Fruit fly (Drosophila melanogaster) whole organism, embryonic: ENCODE data around the gene Lnk.
A peak's percentile ranks its signal among the peaks of the same experiment; 100 is the strongest.

ENCODE experiments used
- Ada2b ChIP-seq: fragments of 200-800 bp; sonication (Bioruptor generic); IDR thresholded peaks from 2 replicates; pipeline ENCODE4 v1.3.6; 2022; ENCODE audit warnings: missing biosample characterization, missing genetic modification characterization
- Atf6 ChIP-seq: fragments of 200-800 bp; sonication (Bioruptor generic); IDR thresholded peaks from 2 replicates; pipeline ENCODE4 v1.3.6; 2022; ENCODE audit warnings: missing biosample characterization, missing genetic modification characterization
- CG11085 ChIP-seq: fragments of 200-800 bp; sonication (Bioruptor generic); IDR thresholded peaks from 2 replicates; pipeline ENCODE4 v1.3.6; 2022; ENCODE audit warnings: missing biosample characterization, missing genetic modification characterization
- CG1233 ChIP-seq: fragments of 200-800 bp; sonication (Bioruptor generic); optimal IDR thresholded peaks from 4 replicates; lab custom pipeline; 2018; ENCODE audit warnings: missing biosample characterization, mild to moderate bottlenecking, missing genetic modification characterization
- CG12391 ChIP-seq: fragments of 200-800 bp; sonication (Bioruptor generic); optimal IDR thresholded peaks from 3 replicates; lab custom pipeline; 2018; ENCODE audit warnings: missing biosample characterization, mild to moderate bottlenecking, missing genetic modification characterization, moderate library complexity
- CG13287 ChIP-seq: fragments of 200-800 bp; sonication (Bioruptor generic); IDR thresholded peaks from 2 replicates; pipeline ENCODE4 v1.3.6; 2022; ENCODE audit warnings: missing biosample characterization, missing genetic modification characterization; ENCODE audit not compliant: partially characterized antibody
- CG14014 ChIP-seq: fragments of 200-800 bp; sonication (Bioruptor generic); IDR thresholded peaks from 2 replicates; pipeline ENCODE4 v1.3.6; 2022; ENCODE audit warnings: missing biosample characterization, missing genetic modification characterization
- CG17568 ChIP-seq: fragments of 200-800 bp; sonication (Bioruptor generic); optimal IDR thresholded peaks from 2 replicates; lab custom pipeline; 2018; ENCODE audit warnings: missing biosample characterization, mild to moderate bottlenecking, missing genetic modification characterization, moderate library complexity
- CG2202 ChIP-seq: fragments of 200-800 bp; sonication (Bioruptor generic); optimal IDR thresholded peaks from 2 replicates; lab custom pipeline; 2018; ENCODE audit warnings: missing biosample characterization, mild to moderate bottlenecking, missing genetic modification characterization
- CG31224 ChIP-seq: fragments of 200-800 bp; sonication (Bioruptor generic); IDR thresholded peaks from 2 replicates; pipeline ENCODE4 v1.3.6; 2022; ENCODE audit warnings: missing biosample characterization, missing genetic modification characterization
- CG32532 ChIP-seq: fragments of 200-800 bp; sonication (Bioruptor generic); IDR thresholded peaks from 2 replicates; pipeline ENCODE4 v1.3.6; 2022; ENCODE audit warnings: missing biosample characterization, missing genetic modification characterization
- CG34422 ChIP-seq: fragments of 200-800 bp; sonication (Bioruptor generic); IDR thresholded peaks from 3 replicates; pipeline ENCODE4 v1.3.6; 2022; ENCODE audit warnings: missing biosample characterization, missing genetic modification characterization
- CG3995 ChIP-seq: fragments of 200-800 bp; sonication (Bioruptor generic); optimal IDR thresholded peaks from 3 replicates; lab custom pipeline; 2016; ENCODE audit warnings: missing biosample characterization, missing genetic modification characterization
- CG4730 ChIP-seq: fragments of 200-800 bp; sonication (Bioruptor generic); IDR thresholded peaks from 2 replicates; pipeline ENCODE4 v1.3.6; 2022; ENCODE audit warnings: missing biosample characterization, missing genetic modification characterization
- CG4854 ChIP-seq: fragments of 200-800 bp; sonication (Bioruptor generic); optimal IDR thresholded peaks from 2 replicates; lab custom pipeline; 2016; ENCODE audit warnings: missing biosample characterization, missing genetic modification characterization, inconsistent platforms
- CG6654 ChIP-seq: fragments of 200-800 bp; sonication (Bioruptor generic); optimal IDR thresholded peaks from 2 replicates; lab custom pipeline; 2017; ENCODE audit warnings: missing biosample characterization, mild to moderate bottlenecking, missing genetic modification characterization
- CG8089 ChIP-seq: fragments of 200-800 bp; sonication (Bioruptor generic); optimal IDR thresholded peaks from 3 replicates; lab custom pipeline; 2016; ENCODE audit warnings: missing biosample characterization, missing genetic modification characterization
- Camta ChIP-seq: fragments of 200-800 bp; sonication (Bioruptor generic); optimal IDR thresholded peaks from 2 replicates; lab custom pipeline; 2016; ENCODE audit warnings: missing biosample characterization, missing genetic modification characterization
- Doc3 ChIP-seq: fragments of 200-800 bp; sonication (Bioruptor generic); IDR thresholded peaks from 3 replicates; pipeline ENCODE4 v1.3.6; 2022; ENCODE audit warnings: missing biosample characterization, missing genetic modification characterization; ENCODE audit not compliant: partially characterized antibody
- Ets65A ChIP-seq: fragments of 200-800 bp; sonication (Bioruptor generic); peaks from one replicate; lab custom pipeline; 2016; ENCODE audit warnings: missing biosample characterization, missing genetic modification characterization
- Gug ChIP-seq: fragments of 200-800 bp; sonication (Bioruptor generic); IDR thresholded peaks from 4 replicates; pipeline ENCODE4 v1.3.6; 2022; ENCODE audit warnings: missing biosample characterization, missing genetic modification characterization
- Hmr ChIP-seq: fragments of 200-800 bp; sonication (Bioruptor generic); optimal IDR thresholded peaks from 3 replicates; lab custom pipeline; 2017; ENCODE audit warnings: mild to moderate bottlenecking, missing biosample characterization, missing genetic modification reagents, missing genetic modification characterization
- MBD-R2 ChIP-seq: fragments of 200-800 bp; sonication (Bioruptor generic); IDR thresholded peaks from 2 replicates; pipeline ENCODE4 v1.3.6; 2022; ENCODE audit warnings: missing biosample characterization, missing genetic modification characterization
- MESR4 ChIP-seq: fragments of 200-800 bp; sonication (Bioruptor generic); optimal IDR thresholded peaks from 2 replicates; lab custom pipeline; 2018; ENCODE audit warnings: missing biosample characterization, mild to moderate bottlenecking, missing genetic modification characterization, moderate library complexity
- NK7.1 ChIP-seq: fragments of 200-800 bp; sonication (Bioruptor generic); optimal IDR thresholded peaks from 3 replicates; lab custom pipeline; 2016; ENCODE audit warnings: missing biosample characterization, missing genetic modification characterization
- Sox100B ChIP-seq: fragments of 200-800 bp; sonication (Bioruptor generic); optimal IDR thresholded peaks from 3 replicates; lab custom pipeline; 2018; ENCODE audit warnings: missing biosample characterization, mild to moderate bottlenecking, missing genetic modification characterization
- Sry-β ChIP-seq: fragments of 200-800 bp; sonication (Bioruptor generic); optimal IDR thresholded peaks from 2 replicates; lab custom pipeline; 2018; ENCODE audit warnings: missing biosample characterization, mild to moderate bottlenecking, missing genetic modification characterization, moderate library complexity
- Xrp1 ChIP-seq: fragments of 200-800 bp; sonication (Bioruptor generic); IDR thresholded peaks from 2 replicates; pipeline ENCODE4 v1.3.6; 2022; ENCODE audit warnings: missing biosample characterization, missing genetic modification characterization
- amos ChIP-seq: fragments of 200-800 bp; sonication (Bioruptor generic); IDR thresholded peaks from 2 replicates; pipeline ENCODE4 v1.3.6; 2022; ENCODE audit warnings: missing biosample characterization, missing genetic modification characterization; ENCODE audit not compliant: partially characterized antibody
- ara ChIP-seq: fragments of 200-800 bp; sonication (Bioruptor generic); IDR thresholded peaks from 2 replicates; pipeline ENCODE4 v1.3.6; 2022; ENCODE audit warnings: missing biosample characterization, missing genetic modification characterization
- bigmax ChIP-seq: fragments of 200-800 bp; sonication (Bioruptor generic); optimal IDR thresholded peaks from 2 replicates; lab custom pipeline; 2018; ENCODE audit warnings: missing biosample characterization, mild to moderate bottlenecking, missing genetic modification characterization
- bowl ChIP-seq: fragments of 200-800 bp; sonication (Bioruptor generic); IDR thresholded peaks from 2 replicates; pipeline ENCODE4 v1.3.6; 2022; ENCODE audit warnings: missing biosample characterization, missing genetic modification characterization
- chm ChIP-seq: fragments of 200-800 bp; sonication (Bioruptor generic); IDR thresholded peaks from 2 replicates; pipeline ENCODE4 v1.3.6; 2022; ENCODE audit warnings: missing biosample characterization, missing genetic modification characterization
- dm ChIP-seq: fragments of 200-800 bp; sonication (Bioruptor generic); optimal IDR thresholded peaks from 3 replicates; lab custom pipeline; 2016; ENCODE audit warnings: missing biosample characterization, missing genetic modification characterization
- ewg ChIP-seq: fragments of 200-800 bp; sonication (Bioruptor generic); optimal IDR thresholded peaks from 3 replicates; lab custom pipeline; 2017; ENCODE audit warnings: mild to moderate bottlenecking, missing biosample characterization, missing genetic modification reagents, missing genetic modification characterization
- her ChIP-seq: fragments of 200-800 bp; sonication (Bioruptor generic); optimal IDR thresholded peaks from 2 replicates; lab custom pipeline; 2016; ENCODE audit warnings: missing biosample characterization, missing genetic modification characterization
- hkb ChIP-seq, 2 experiments: fragments of 200-800 bp in 1 of 2; fragments of >200 bp in 1 of 2; sonication (Bioruptor generic) in 1 of 2; IDR thresholded peaks in 1 of 2; optimal IDR thresholded peaks in 1 of 2; 2 replicates each; pipeline versions ENCODE4 v1.3.6 to Lab custom; 2017 to 2022; ENCODE audit warnings: missing biosample characterization in 1 of 2, missing genetic modification characterization in 1 of 2
- hth ChIP-seq: fragments of >200 bp; optimal IDR thresholded peaks from 2 replicates; lab custom pipeline; 2017; ENCODE audit warnings: inconsistent platforms
- inv ChIP-seq: fragments of 200-800 bp; sonication (Bioruptor generic); IDR thresholded peaks from 2 replicates; pipeline ENCODE4 v1.3.6; 2022; ENCODE audit warnings: missing biosample characterization, missing genetic modification characterization; ENCODE audit not compliant: partially characterized antibody
- jigr1 ChIP-seq: fragments of 200-800 bp; sonication (Bioruptor generic); IDR thresholded peaks from 3 replicates; pipeline ENCODE4 v1.3.6; 2022; ENCODE audit warnings: missing biosample characterization, missing genetic modification characterization
- ken ChIP-seq: fragments of 200-800 bp; sonication (Bioruptor generic); IDR thresholded peaks from 3 replicates; pipeline ENCODE4 v1.3.6; 2022; ENCODE audit warnings: missing biosample characterization, missing genetic modification characterization
- nom ChIP-seq: fragments of 200-800 bp; sonication (Bioruptor generic); optimal IDR thresholded peaks from 2 replicates; lab custom pipeline; 2017; ENCODE audit warnings: missing biosample characterization, missing genetic modification characterization, mild to moderate bottlenecking, moderate library complexity, missing genetic modification reagents
- odd ChIP-seq: fragments of 200-800 bp; sonication (Bioruptor generic); optimal IDR thresholded peaks from 2 replicates; lab custom pipeline; 2017; ENCODE audit warnings: missing biosample characterization, mild to moderate bottlenecking, missing genetic modification characterization
- otp ChIP-seq: fragments of 200-800 bp; sonication (Bioruptor generic); IDR thresholded peaks from 3 replicates; pipeline ENCODE4, ENCODE4 v1.3.6; 2022; ENCODE audit warnings: missing biosample characterization, missing genetic modification characterization
- pfk ChIP-seq: fragments of 200-800 bp; sonication (Bioruptor generic); optimal IDR thresholded peaks from 2 replicates; lab custom pipeline; 2018; ENCODE audit warnings: missing biosample characterization, mild to moderate bottlenecking, missing genetic modification characterization, moderate library complexity
- rib ChIP-seq: fragments of 200-800 bp; sonication (Bioruptor generic); IDR thresholded peaks from 2 replicates; pipeline ENCODE4 v1.3.6; 2022; ENCODE audit warnings: missing biosample characterization, missing genetic modification characterization
- ro ChIP-seq: fragments of 200-800 bp; sonication (Bioruptor generic); IDR thresholded peaks from 2 replicates; pipeline ENCODE4 v1.3.6; 2022; ENCODE audit warnings: missing biosample characterization, missing genetic modification characterization
- sc ChIP-seq, 3 experiments: fragments of >200 bp in 2 of 3; fragments of 200-800 bp in 1 of 3; sonication (Bioruptor generic) in 1 of 3; optimal IDR thresholded peaks; 2 replicates in 2 of 3; 3 replicates in 1 of 3; lab custom pipeline; 2017; ENCODE audit warnings: mild to moderate bottlenecking in 1 of 3, missing biosample characterization in 1 of 3, missing genetic modification characterization in 1 of 3, missing genetic modification reagents in 1 of 3
- slp2 ChIP-seq: fragments of 200-800 bp; sonication (Bioruptor generic); optimal IDR thresholded peaks from 2 replicates; lab custom pipeline; 2016; ENCODE audit warnings: missing biosample characterization, missing genetic modification characterization
- stwl ChIP-seq: fragments of 200-800 bp; sonication (Bioruptor generic); optimal IDR thresholded peaks from 3 replicates; lab custom pipeline; 2018; ENCODE audit warnings: missing biosample characterization, mild to moderate bottlenecking, missing genetic modification characterization, moderate library complexity
- trem ChIP-seq: fragments of 200-800 bp; optimal IDR thresholded peaks from 3 replicates; lab custom pipeline; 2019; ENCODE audit warnings: missing biosample characterization, mild to moderate bottlenecking, missing genetic modification characterization, moderate library complexity
- z ChIP-seq: fragments of 200-800 bp; sonication (Bioruptor generic); IDR thresholded peaks from 3 replicates; pipeline ENCODE4 v1.3.6; 2022; ENCODE audit warnings: missing biosample characterization, missing genetic modification characterization

Gene Lnk

dm6 chr3R:25893272-25893671, 4.9 kb downstream of the Lnk start, which contains the start of gene CG5913 (continued):
- TF ChIP-seq her (no peak), ken (GFP tag; lab: Robert Waterston, UW) (no peak), Xrp1 (GFP tag; lab: Robert Waterston, UW) (no peak), CG1233 (GFP tag; lab: Kevin White, UChicago) (no peak), otp (GFP tag; lab: Robert Waterston, UW) (no peak), Sox100B (GFP tag; lab: Kevin White, UChicago) (no peak), CG13287 (GFP tag; lab: Robert Waterston, UW) (peak; percentile 63; the same call in 1 of the 2 replicates), Camta (GFP tag; lab: Kevin White, UChicago) (no peak), bigmax (GFP tag; lab: Kevin White, UChicago) (no peak), slp2 (GFP tag; lab: Kevin White, UChicago) (no peak), inv (GFP tag; lab: Robert Waterston, UW) (no peak), CG4730 (no peak), chm (GFP tag; lab: Robert Waterston, UW) (no peak), pfk (GFP tag; lab: Kevin White, UChicago) (no peak), Atf6 (no peak), hth (no peak), CG3995 (GFP tag; lab: Kevin White, UChicago) (no peak), Ada2b (no peak), amos (GFP tag; lab: Robert Waterston, UW) (peak; percentile 31; the same call in 1 of the 2 replicates), CG4854 (no peak), Gug (GFP tag; lab: Robert Waterston, UW) (no peak), stwl (tag; lab: Kevin White, UChicago) (peak; percentile 94), MESR4 (GFP tag; lab: Kevin White, UChicago) (peak; percentile 66), CG12391 (tag; lab: Kevin White, UChicago) (no peak), Doc3 (GFP tag; lab: Robert Waterston, UW) (no peak), odd (no peak), nom (GFP tag; lab: Kevin White, UChicago) (no peak), jigr1 (GFP tag; lab: Robert Waterston, UW) (no peak), Sry-β (GFP tag; lab: Kevin White, UChicago) (peak; percentile 72), dm (GFP tag; lab: Kevin White, UChicago) (no peak), z (GFP tag; lab: Robert Waterston, UW) (no peak), Hmr (GFP tag; lab: Kevin White, UChicago) (peak; percentile 45), MBD-R2 (GFP tag; lab: Robert Waterston, UW) (peak; percentile 95), CG32532 (GFP tag; lab: Robert Waterston, UW) (no peak), sc (optimal IDR thresholded peaks at IDR 0.05; lab: Kevin White, UChicago) (no peak), sc (GFP tag; optimal IDR thresholded peaks at IDR 0.05; lab: Kevin White, UChicago) (no peak), Ets65A (GFP tag; lab: Kevin White, UChicago) (no peak), CG8089 (no peak), bowl (GFP tag; lab: Robert Waterston, UW) (no peak), CG17568 (GFP tag; lab: Kevin White, UChicago) (no peak), CG14014 (GFP tag; lab: Robert Waterston, UW) (no peak), NK7.1 (GFP tag; lab: Kevin White, UChicago) (no peak), ewg (GFP tag; lab: Kevin White, UChicago) (no peak), CG34422 (peak; percentile 21; the same call in 1 of the 3 replicates), ara (GFP tag; lab: Robert Waterston, UW) (no peak), CG2202 (tag; lab: Kevin White, UChicago) (no peak), CG31224 (GFP tag; lab: Robert Waterston, UW) (no peak), hkb (optimal IDR thresholded peaks at IDR 0.05; lab: Kevin White, UChicago) (no peak), hkb (GFP tag; IDR thresholded peaks at IDR 0.05; lab: Robert Waterston, UW) (no peak), rib (GFP tag; lab: Robert Waterston, UW) (no peak), CG11085 (GFP tag; lab: Robert Waterston, UW) (no peak), trem (tag; lab: Kevin White, UChicago) (peak; percentile 99), CG6654 (GFP tag; lab: Kevin White, UChicago) (no peak), ro (GFP tag; lab: Robert Waterston, UW) (no peak)
